Worm (Caenorhabditis elegans) whole organism, L4 larva: ENCODE results near the gene lev-8.

Experiments
- D1046.2 ChIP-seq: fragments of 200-800 bp; sonication (Bioruptor generic); IDR thresholded peaks from 2 replicates; pipeline ENCODE4 v1.3.6; 2022; ENCODE audit warnings: missing genetic modification characterization, missing compliant biosample characterization
- F26F4.8 ChIP-seq: fragments of 200-800 bp; sonication (Bioruptor generic); conservative IDR thresholded peaks from 2 replicates; pipeline ENCODE4 v1.3.6; 2022; ENCODE audit warnings: missing genetic modification characterization, missing compliant biosample characterization
- F37D6.2 ChIP-seq: sonication (generic microtip); optimal IDR thresholded peaks from 2 replicates; lab custom pipeline; 2016; ENCODE audit warnings: mild to moderate bottlenecking, missing genetic modification characterization, missing compliant biosample characterization
- F49E8.2 ChIP-seq: sonication (generic microtip); optimal IDR thresholded peaks from 2 replicates; lab custom pipeline; 2016; ENCODE audit warnings: missing compliant biosample characterization, mild to moderate bottlenecking, missing genetic modification characterization, borderline replicate concordance
- Y48G9A.11 ChIP-seq: fragments of 200-800 bp; sonication (Bioruptor generic); IDR thresholded peaks from 2 replicates; pipeline ENCODE4 v1.3.6; 2022; ENCODE audit warnings: missing genetic modification reagents, missing genetic modification characterization, missing compliant biosample characterization
- arid-1 ChIP-seq: fragments of 200-800 bp; sonication (Bioruptor generic); conservative IDR thresholded peaks from 2 replicates; pipeline ENCODE4 v1.3.6; 2022; ENCODE audit warnings: missing genetic modification reagents, missing genetic modification characterization, missing compliant biosample characterization
- attf-4 ChIP-seq: sonication (generic microtip); optimal IDR thresholded peaks from 3 replicates; lab custom pipeline; 2017; ENCODE audit warnings: missing biosample characterization, missing genetic modification characterization
- ceh-28 ChIP-seq: fragments of 150-350 bp; optimal IDR thresholded peaks from 2 replicates; lab custom pipeline; 2014; ENCODE audit warnings: missing biosample characterization, missing genetic modification reagents, missing genetic modification characterization
- daf-8 ChIP-seq: fragments of 200-800 bp; sonication (Bioruptor generic); IDR thresholded peaks from 2 replicates; pipeline ENCODE4 v1.3.6; 2022; ENCODE audit warnings: missing genetic modification characterization, missing compliant biosample characterization
- dmd-6 ChIP-seq: fragments of 200-800 bp; sonication (Bioruptor generic); IDR thresholded peaks from 2 replicates; pipeline ENCODE4 v1.3.6; 2022; ENCODE audit warnings: missing genetic modification reagents, missing genetic modification characterization, missing compliant biosample characterization
- dpl-1 ChIP-seq: fragments of 150-350 bp; optimal IDR thresholded peaks from 2 replicates; lab custom pipeline; 2014; ENCODE audit warnings: missing biosample characterization, missing genetic modification reagents, missing genetic modification characterization
- duxl-1 ChIP-seq: sonication (generic microtip); optimal IDR thresholded peaks from 2 replicates; lab custom pipeline; 2016; ENCODE audit warnings: mild to moderate bottlenecking, missing genetic modification characterization, moderate library complexity, missing compliant biosample characterization; ENCODE audit not compliant: poor library complexity
- dve-1 ChIP-seq: sonication (generic microtip); optimal IDR thresholded peaks from 2 replicates; lab custom pipeline; 2017; ENCODE audit warnings: antibody characterized with exemption, mild to moderate bottlenecking, missing genetic modification characterization, missing compliant biosample characterization; ENCODE audit not compliant: insufficient read depth
- egl-27 ChIP-seq: sonication (generic microtip); optimal IDR thresholded peaks from 3 replicates; lab custom pipeline; 2017; ENCODE audit warnings: missing biosample characterization, missing genetic modification reagents, missing genetic modification characterization
- hif-1 ChIP-seq, 2 experiments: sonication (generic microtip); optimal IDR thresholded peaks; 2 replicates each; lab custom pipeline; 2016 to 2017; ENCODE audit warnings: missing compliant biosample characterization in 2 of 2, missing genetic modification characterization in 2 of 2, missing genetic modification reagents in 2 of 2, missing genotype in 2 of 2, mild to moderate bottlenecking in 1 of 2
- lin-15B ChIP-seq: fragments of 150-350 bp; sonication (generic microtip); optimal IDR thresholded peaks from 3 replicates; lab custom pipeline; 2014; ENCODE audit warnings: missing biosample characterization, missing genetic modification characterization
- lin-29 ChIP-seq: fragments of 200-800 bp; sonication (Bioruptor generic); IDR thresholded peaks from 2 replicates; pipeline ENCODE4 v1.3.6; 2022; ENCODE audit warnings: missing genetic modification reagents, missing genetic modification characterization, missing compliant biosample characterization
- lin-39 ChIP-seq: fragments of 150-350 bp; optimal IDR thresholded peaks from 2 replicates; lab custom pipeline; 2014; ENCODE audit warnings: missing biosample characterization, missing genetic modification reagents, missing genetic modification characterization
- mdt-29 ChIP-seq: fragments of 200-800 bp; sonication (Bioruptor generic); IDR thresholded peaks from 2 replicates; pipeline ENCODE4 v1.3.6; 2022; ENCODE audit warnings: missing genetic modification reagents, missing genetic modification characterization, missing compliant biosample characterization
- mxl-2 ChIP-seq: fragments of 200-800 bp; sonication (Bioruptor generic); conservative IDR thresholded peaks from 2 replicates; pipeline ENCODE4 v1.3.6; 2022; ENCODE audit warnings: missing genetic modification reagents, missing genetic modification characterization, missing compliant biosample characterization
- nhr-10 ChIP-seq: fragments of 150-350 bp; optimal IDR thresholded peaks from 2 replicates; lab custom pipeline; 2014; ENCODE audit warnings: missing biosample characterization, missing genetic modification characterization
- nhr-102 ChIP-seq: sonication (generic microtip); optimal IDR thresholded peaks from 2 replicates; lab custom pipeline; 2016; ENCODE audit warnings: mild to moderate bottlenecking, missing genetic modification characterization, moderate library complexity, missing compliant biosample characterization
- nhr-11 ChIP-seq: fragments of 150-350 bp; optimal IDR thresholded peaks from 2 replicates; lab custom pipeline; 2014; ENCODE audit warnings: missing biosample characterization, missing genetic modification characterization
- nhr-25 ChIP-seq: sonication (generic microtip); optimal IDR thresholded peaks from 2 replicates; lab custom pipeline; 2017; ENCODE audit warnings: missing genetic modification characterization, mild to moderate bottlenecking, missing compliant biosample characterization, antibody characterized with exemption, moderate library complexity, borderline replicate concordance; ENCODE audit not compliant: insufficient read depth
- nhr-28 ChIP-seq: fragments of 150-350 bp; optimal IDR thresholded peaks from 2 replicates; lab custom pipeline; 2014; ENCODE audit warnings: missing biosample characterization, missing genetic modification characterization
- nhr-48 ChIP-seq: sonication (generic microtip); optimal IDR thresholded peaks from 2 replicates; lab custom pipeline; 2016; ENCODE audit warnings: mild to moderate bottlenecking, missing genetic modification characterization, missing compliant biosample characterization
- nhr-76 ChIP-seq: fragments of 150-350 bp; optimal IDR thresholded peaks from 2 replicates; lab custom pipeline; 2014; ENCODE audit warnings: missing biosample characterization, missing genetic modification characterization
- php-3 ChIP-seq: fragments of 200-800 bp; sonication (Bioruptor generic); IDR thresholded peaks from 2 replicates; pipeline ENCODE4 v1.3.6; 2022; ENCODE audit warnings: missing genetic modification reagents, missing genetic modification characterization, missing compliant biosample characterization
- sdz-12 ChIP-seq: fragments of 200-800 bp; sonication (Bioruptor generic); optimal IDR thresholded peaks from 2 replicates; lab custom pipeline; 2018; ENCODE audit warnings: mild to moderate bottlenecking, missing genetic modification characterization, missing compliant biosample characterization
- set-16 ChIP-seq: fragments of 200-800 bp; sonication (Bioruptor generic); IDR thresholded peaks from 2 replicates; pipeline ENCODE4 v1.3.6; 2022; ENCODE audit warnings: missing genetic modification reagents, missing genetic modification characterization, missing compliant biosample characterization
- snpc-1.2 ChIP-seq: fragments of 200-800 bp; sonication (Bioruptor generic); IDR thresholded peaks from 2 replicates; pipeline ENCODE4 v1.3.6; 2022; ENCODE audit warnings: missing genetic modification reagents, missing genetic modification characterization, missing compliant biosample characterization
- snpc-4 ChIP-seq: fragments of 150-350 bp; optimal IDR thresholded peaks from 2 replicates; lab custom pipeline; 2014; ENCODE audit warnings: missing biosample characterization, missing genetic modification characterization
- unc-62 ChIP-seq, 3 experiments: fragments of 150-350 bp in 1 of 3; sonication (generic microtip); optimal IDR thresholded peaks in 2 of 3; peaks in 1 of 3; 1 replicate in 1 of 3; 2 replicates in 2 of 3; lab custom pipeline; 2014 to 2017; ENCODE audit warnings: missing biosample characterization in 3 of 3, missing genetic modification characterization in 3 of 3, missing genetic modification reagents in 3 of 3, missing genotype in 1 of 3
- vab-7 ChIP-seq: fragments of 200-800 bp; sonication (Bioruptor generic); IDR thresholded peaks from 2 replicates; pipeline ENCODE4 v1.3.6; 2022; ENCODE audit warnings: missing genetic modification reagents, missing genetic modification characterization, missing compliant biosample characterization
- zfp-2 ChIP-seq: sonication (generic microtip); optimal IDR thresholded peaks from 2 replicates; lab custom pipeline; 2016; ENCODE audit warnings: mild to moderate bottlenecking, missing genetic modification characterization, missing compliant biosample characterization
- zfp-3 ChIP-seq: fragments of 200-800 bp; sonication (Bioruptor generic); conservative IDR thresholded peaks from 2 replicates; pipeline ENCODE4 v1.3.6; 2022; ENCODE audit warnings: missing genetic modification reagents, missing genetic modification characterization, missing compliant biosample characterization
- ztf-7 ChIP-seq: fragments of 150-350 bp; optimal IDR thresholded peaks from 2 replicates; lab custom pipeline; 2014; ENCODE audit warnings: missing biosample characterization, missing genetic modification characterization

lev-8 gene

DNA sequence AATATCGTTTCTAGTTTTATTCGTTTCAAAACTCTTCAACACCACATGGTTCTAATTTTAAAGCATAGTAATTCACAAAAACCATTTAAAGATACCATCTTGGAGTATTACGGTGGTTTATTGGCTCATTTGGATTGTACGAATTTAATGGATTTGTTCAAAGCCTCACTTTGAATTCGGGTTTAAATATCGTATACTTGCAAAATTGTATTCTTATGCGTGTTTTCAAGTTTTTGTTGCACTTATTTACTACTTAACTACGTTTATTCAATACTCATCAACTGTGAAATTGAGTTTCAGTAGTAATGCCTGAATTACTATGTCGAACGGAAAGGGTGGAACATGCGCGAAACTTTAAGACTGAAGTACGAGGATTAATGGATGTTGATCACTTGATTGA, 24.7 kb downstream of the lev-8 start, which contains the start of gene abts-2:
TSS of gene abts-2 (plus strand) at position 301 of the 400 bp plus-strand sequence.
- no peak for TF ChIP-seq nhr-11 (tag; lab: Kevin White, UChicago)
- no peak for TF ChIP-seq mxl-2 (GFP tag; lab: Robert Waterston, UW)
- no peak for TF ChIP-seq attf-4 (tag; lab: Kevin White, UChicago)
- no peak for TF ChIP-seq nhr-102
- no peak for TF ChIP-seq nhr-10 (tag; lab: Kevin White, UChicago)

DNA sequence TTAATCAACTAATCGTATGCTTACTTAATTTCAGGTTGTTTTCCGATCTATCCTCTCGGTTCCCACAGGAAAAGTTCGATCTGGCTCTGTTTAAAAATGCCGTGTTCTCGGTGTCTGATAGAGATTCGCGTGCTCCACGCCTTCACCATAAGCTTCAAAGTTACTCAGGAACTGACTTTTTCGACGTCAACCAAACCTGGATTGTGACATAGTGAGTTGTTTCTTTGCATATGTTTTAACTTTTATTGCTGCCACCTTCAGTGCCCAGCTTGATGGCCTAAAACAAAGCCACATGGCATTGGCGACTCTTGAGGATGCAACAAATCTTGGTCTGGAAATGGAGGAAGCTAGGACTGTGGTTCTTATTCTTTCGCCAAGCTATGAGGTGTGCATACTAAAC, 25.2 kb downstream of the lev-8 start:
- TF ChIP-seq D1046.2 (GFP tag; lab: Robert Waterston, UW) (no peak), unc-62 (GFP tag; optimal IDR thresholded peaks at IDR 0.05 in 1 of 2; lab: Kevin White, UChicago) (peak in 1 of 2 experiments; percentile 65), unc-62 (tag; optimal IDR thresholded peaks at IDR 0.05; lab: Kevin White, UChicago) (no peak), nhr-25 (tag; lab: Kevin White, UChicago) (no peak), F37D6.2 (tag; lab: Kevin White, UChicago) (no peak)

DNA sequence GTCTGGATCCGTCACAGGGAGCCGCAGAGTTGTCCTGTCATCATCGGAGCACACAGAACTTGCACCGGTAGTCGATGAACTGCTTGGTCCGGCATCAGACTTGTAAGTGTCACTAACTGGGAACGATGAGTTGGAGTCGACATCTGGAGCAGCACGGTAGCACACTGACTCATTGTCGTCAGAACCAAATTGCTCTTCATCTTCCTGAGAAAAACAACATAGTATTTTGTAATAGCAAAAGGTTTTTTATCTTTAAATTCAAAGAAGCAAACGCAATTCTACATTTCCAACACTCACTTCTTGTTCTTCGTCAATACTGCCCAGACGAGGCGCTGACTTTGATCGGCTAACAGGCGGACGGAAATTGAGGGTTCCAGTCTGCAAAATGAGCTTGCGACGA, 29.8 kb downstream of the lev-8 start:
- TF ChIP-seq lin-39 (no peak), ztf-7 (tag; lab: Kevin White, UChicago) (no peak), daf-8 (GFP tag; lab: Robert Waterston, UW) (no peak), hif-1 (tag; optimal IDR thresholded peaks at IDR 0.05; lab: Kevin White, UChicago) (no peak), set-16 (GFP tag; lab: Robert Waterston, UW) (no peak), lin-29 (GFP tag; lab: Robert Waterston, UW) (no peak), php-3 (GFP tag; lab: Robert Waterston, UW) (no peak), nhr-76 (tag; lab: Kevin White, UChicago) (no peak), unc-62 (GFP tag; optimal IDR thresholded peaks at IDR 0.05 in 1 of 2; lab: Kevin White, UChicago) (no peak), unc-62 (tag; optimal IDR thresholded peaks at IDR 0.05; lab: Kevin White, UChicago) (no peak), dmd-6 (no peak), dpl-1 (no peak), F26F4.8 (GFP tag; lab: Robert Waterston, UW) (no peak), mxl-2 (GFP tag; lab: Robert Waterston, UW) (no peak), nhr-28 (no peak), dve-1 (tag; lab: Kevin White, UChicago) (no peak), attf-4 (tag; lab: Kevin White, UChicago) (no peak), sdz-12 (GFP tag; lab: Kevin White, UChicago) (no peak), ceh-28 (tag; lab: Kevin White, UChicago) (no peak), nhr-48 (tag; lab: Kevin White, UChicago) (no peak), zfp-3 (GFP tag; lab: Robert Waterston, UW) (no peak)

DNA sequence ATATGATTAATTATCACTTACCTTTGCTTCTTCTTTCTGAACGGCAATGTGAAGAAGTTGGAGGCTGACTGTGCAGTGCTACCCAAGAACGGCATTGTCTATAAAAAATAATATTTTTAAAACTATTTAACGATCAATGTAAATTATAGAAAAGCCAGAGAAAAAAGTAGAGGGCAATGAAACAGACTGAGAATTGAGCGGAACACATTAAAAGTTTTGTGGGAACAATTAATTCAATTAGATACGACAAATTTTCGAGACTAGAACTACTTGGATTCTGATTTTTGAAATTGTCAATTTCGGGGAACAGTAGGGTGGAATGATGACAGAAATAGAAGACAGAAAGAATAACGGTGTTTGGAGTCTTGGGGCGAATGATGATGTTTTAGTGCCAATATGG, 30.9 kb downstream of the lev-8 start, which contains the start of gene F52D10.2:
TSS of gene F52D10.2 (minus strand) at position 101 of the 400 bp plus-strand sequence.
- TF ChIP-seq nhr-28: no peak
- TF ChIP-seq egl-27 (tag; lab: Kevin White, UChicago): no peak
- TF ChIP-seq vab-7 (GFP tag; lab: Robert Waterston, UW): no peak
- TF ChIP-seq snpc-1.2 (GFP tag; lab: Robert Waterston, UW): no peak
- no peak for TF ChIP-seq F49E8.2 (tag; lab: Kevin White, UChicago)
- TF ChIP-seq php-3 (GFP tag; lab: Robert Waterston, UW): no peak
- TF ChIP-seq snpc-4 (tag; lab: Kevin White, UChicago): no peak
- TF ChIP-seq mdt-29: no peak
- no peak for TF ChIP-seq zfp-2 (tag; lab: Kevin White, UChicago)
- no peak for TF ChIP-seq arid-1 (GFP tag; lab: Robert Waterston, UW)
- TF ChIP-seq Y48G9A.11 (GFP tag; lab: Robert Waterston, UW): no peak
- TF ChIP-seq duxl-1 (tag; lab: Kevin White, UChicago): no peak
- no peak for TF ChIP-seq nhr-48 (tag; lab: Kevin White, UChicago)
- no peak for TF ChIP-seq lin-29 (GFP tag; lab: Robert Waterston, UW)
- no peak for TF ChIP-seq lin-15B (tag; lab: Kevin White, UChicago)
- TF ChIP-seq, all 104 proteins: peak for 0
